Fruit fly (Drosophila melanogaster): ENCODE results near the gene Ctps.

Gene Ctps

dm6 chr3L:15143638-15144600 is 46.2 kb downstream of the Ctps start, which contains the start of the genes CG32147 and Pex3 (continued):
- TF ChIP-seq Optix (GFP tag; IDR thresholded peaks at IDR 0.05) = no peak
- TF ChIP-seq CG2120 (GFP tag; optimal IDR thresholded peaks at IDR 0.05) = peak; percentile 7
- TF ChIP-seq Chrac-16 (GFP tag; optimal IDR thresholded peaks at IDR 0.05) = no peak
- TF ChIP-seq dati (GFP tag; IDR thresholded peaks at IDR 0.05) = no peak
- 0 out of 3 replicates have a peak, but pooled peaks have one; percentile 10 for TF ChIP-seq CG16813 (GFP tag; IDR thresholded peaks at IDR 0.05; ENCODE audit: partially characterized antibody)
- no peak for TF ChIP-seq CG4424 (GFP tag; optimal IDR thresholded peaks at IDR 0.05)
- no peak for TF ChIP-seq NFAT (GFP tag; IDR thresholded peaks at IDR 0.05)
- peak; percentile 10 for TF ChIP-seq CG13624 (GFP tag; optimal IDR thresholded peaks at IDR 0.05)
- TF ChIP-seq CG42726 (GFP tag; IDR thresholded peaks at IDR 0.05; ENCODE audit: partially characterized antibody) = no peak
- TF ChIP-seq CG6854 (GFP tag; optimal IDR thresholded peaks at IDR 0.05) = no peak
- TF ChIP-seq klu (GFP tag; IDR thresholded peaks at IDR 0.05) = no peak
- no peak for TF ChIP-seq exex (tag; optimal IDR thresholded peaks at IDR 0.05)
- peak; percentile 69 for TF ChIP-seq sens (GFP tag)
- TF ChIP-seq CG18764 (GFP tag; optimal IDR thresholded peaks at IDR 0.05) = no peak
- TF ChIP-seq CG15601 (tag; optimal IDR thresholded peaks at IDR 0.05) = peak; percentile 60
- no peak for TF ChIP-seq Hand (GFP tag; optimal IDR thresholded peaks at IDR 0.05)
- TF ChIP-seq trem (tag; optimal IDR thresholded peaks at IDR 0.05) = peak; percentile 66
- no peak for TF ChIP-seq en (GFP tag; optimal IDR thresholded peaks at IDR 0.05)
- no peak for TF ChIP-seq C15 (GFP tag; IDR thresholded peaks at IDR 0.05)
- no peak for TF ChIP-seq disco-r (GFP tag; optimal IDR thresholded peaks at IDR 0.05)
- TF ChIP-seq PHDP (tag; optimal IDR thresholded peaks at IDR 0.05) = peak; percentile 17
- TF ChIP-seq CG30020 (tag; optimal IDR thresholded peaks at IDR 0.05) = peak; percentile 88
- peak; percentile 50; the same call in 1 of the 2 replicates for TF ChIP-seq crol (GFP tag; IDR thresholded peaks at IDR 0.05)
- TF ChIP-seq CG4404 (GFP tag; IDR thresholded peaks at IDR 0.05) = no peak
- TF ChIP-seq Awh (GFP tag; IDR thresholded peaks at IDR 0.05) = no peak
- no peak for TF ChIP-seq CG14860 (GFP tag; IDR thresholded peaks at IDR 0.05; ENCODE audit: partially characterized antibody)
- TF ChIP-seq CG11456 (GFP tag; IDR thresholded peaks at IDR 0.05) = 0 out of 3 replicates have a peak, but pooled peaks have one; percentile 16
- no peak for TF ChIP-seq HLH4C (GFP tag; IDR thresholded peaks at IDR 0.05; ENCODE audit: partially characterized antibody)
- TF ChIP-seq ems (GFP tag; optimal IDR thresholded peaks at IDR 0.05) = no peak
- no peak for TF ChIP-seq CG17186 (GFP tag; optimal IDR thresholded peaks at IDR 0.05)
- peak; percentile 58 for TF ChIP-seq CG2116 (GFP tag; optimal IDR thresholded peaks at IDR 0.05)
- no peak for TF ChIP-seq bcd (GFP tag; optimal IDR thresholded peaks at IDR 0.05)
- TF ChIP-seq CG13123 (GFP tag; optimal IDR thresholded peaks at IDR 0.05) = no peak
- no peak for TF ChIP-seq fd102C (GFP tag; optimal IDR thresholded peaks at IDR 0.05)
- TF ChIP-seq Pdp1 (GFP tag; optimal IDR thresholded peaks at IDR 0.05) = no peak
- TF ChIP-seq Atf6 (GFP tag; IDR thresholded peaks at IDR 0.05) = no peak
- TF ChIP-seq CG10959 (GFP tag; IDR thresholded peaks at IDR 0.05) = no peak
- no peak for TF ChIP-seq Poxn (GFP tag; IDR thresholded peaks at IDR 0.05)
- TF ChIP-seq CG32772 (GFP tag; IDR thresholded peaks at IDR 0.05) = no peak
- no peak for TF ChIP-seq jing (GFP tag; optimal IDR thresholded peaks at IDR 0.05)
- TF ChIP-seq CG13894 (tag; optimal IDR thresholded peaks at IDR 0.05) = no peak
- TF ChIP-seq E2f2 (GFP tag; IDR thresholded peaks at IDR 0.05) = peak; percentile 52
- TF ChIP-seq Opbp (GFP tag; IDR thresholded peaks at IDR 0.05; ENCODE audit: partially characterized antibody) = 0 out of 3 replicates have a peak, but pooled peaks have one; percentile 14
- no peak for TF ChIP-seq CG12104 (GFP tag; optimal IDR thresholded peaks at IDR 0.05)
- no peak for TF ChIP-seq CG15011 (GFP tag; optimal IDR thresholded peaks at IDR 0.05)
- TF ChIP-seq Hr51 (GFP tag; optimal IDR thresholded peaks at IDR 0.05) = no peak
- TF ChIP-seq lmd (GFP tag; IDR thresholded peaks at IDR 0.05) = no peak
- no peak for TF ChIP-seq ranshi (GFP tag; IDR thresholded peaks at IDR 0.05)
- no peak for TF ChIP-seq chm (GFP tag; IDR thresholded peaks at IDR 0.05)

Data from whole organism, embryonic.